Fruit fly (Drosophila melanogaster) whole organism, adult: ENCODE results near the gene CG10317.

Source experiments
- CG11617 ChIP-seq: fragments of 200-800 bp; sonication (Bioruptor generic); optimal IDR thresholded peaks from 2 replicates; lab custom pipeline; 2017; ENCODE audit warnings: mild to moderate bottlenecking, missing biosample characterization, missing genetic modification reagents, missing genetic modification characterization
- CG12768 ChIP-seq: fragments of 200-800 bp; sonication (Bioruptor generic); optimal IDR thresholded peaks from 2 replicates; lab custom pipeline; 2017; ENCODE audit warnings: missing biosample characterization, missing genetic modification characterization, mild to moderate bottlenecking, moderate library complexity, missing genetic modification reagents
- CG1620 ChIP-seq: fragments of 200-800 bp; sonication (Bioruptor generic); optimal IDR thresholded peaks from 2 replicates; lab custom pipeline; 2016; ENCODE audit warnings: missing biosample characterization, missing genetic modification characterization
- CG7045 ChIP-seq: fragments of 200-800 bp; sonication (Bioruptor generic); optimal IDR thresholded peaks from 2 replicates; lab custom pipeline; 2017; ENCODE audit warnings: missing biosample characterization, mild to moderate bottlenecking, missing genetic modification characterization
- CG7101 ChIP-seq: fragments of 200-800 bp; sonication (Bioruptor generic); optimal IDR thresholded peaks from 2 replicates; lab custom pipeline; 2018; ENCODE audit warnings: missing biosample characterization, mild to moderate bottlenecking, missing genetic modification characterization, moderate library complexity
- Crg-1 ChIP-seq: fragments of 200-800 bp; sonication (Bioruptor generic); optimal IDR thresholded peaks from 2 replicates; lab custom pipeline; 2016; ENCODE audit warnings: missing biosample characterization, missing genetic modification characterization
- Mnt ChIP-seq: fragments of 200-800 bp; sonication (Bioruptor generic); optimal IDR thresholded peaks from 2 replicates; lab custom pipeline; 2016; ENCODE audit warnings: missing biosample characterization, mild to moderate bottlenecking, missing genetic modification characterization
- cnc ChIP-seq, 2 experiments: fragments of >200 bp; optimal IDR thresholded peaks; 2 replicates each; lab custom pipeline; 2017
- kay ChIP-seq: fragments of 200-800 bp; sonication (Bioruptor generic); peaks from one replicate; lab custom pipeline; 2016; ENCODE audit warnings: missing biosample characterization, missing genetic modification characterization, borderline replicate concordance
- ovo ChIP-seq: fragments of 200-800 bp; sonication (Bioruptor generic); optimal IDR thresholded peaks from 2 replicates; lab custom pipeline; 2016; ENCODE audit warnings: missing biosample characterization, missing genetic modification characterization
- toe ChIP-seq: fragments of 200-800 bp; sonication (Bioruptor generic); optimal IDR thresholded peaks from 2 replicates; lab custom pipeline; 2016; ENCODE audit warnings: missing biosample characterization, missing genetic modification characterization

DNA sequence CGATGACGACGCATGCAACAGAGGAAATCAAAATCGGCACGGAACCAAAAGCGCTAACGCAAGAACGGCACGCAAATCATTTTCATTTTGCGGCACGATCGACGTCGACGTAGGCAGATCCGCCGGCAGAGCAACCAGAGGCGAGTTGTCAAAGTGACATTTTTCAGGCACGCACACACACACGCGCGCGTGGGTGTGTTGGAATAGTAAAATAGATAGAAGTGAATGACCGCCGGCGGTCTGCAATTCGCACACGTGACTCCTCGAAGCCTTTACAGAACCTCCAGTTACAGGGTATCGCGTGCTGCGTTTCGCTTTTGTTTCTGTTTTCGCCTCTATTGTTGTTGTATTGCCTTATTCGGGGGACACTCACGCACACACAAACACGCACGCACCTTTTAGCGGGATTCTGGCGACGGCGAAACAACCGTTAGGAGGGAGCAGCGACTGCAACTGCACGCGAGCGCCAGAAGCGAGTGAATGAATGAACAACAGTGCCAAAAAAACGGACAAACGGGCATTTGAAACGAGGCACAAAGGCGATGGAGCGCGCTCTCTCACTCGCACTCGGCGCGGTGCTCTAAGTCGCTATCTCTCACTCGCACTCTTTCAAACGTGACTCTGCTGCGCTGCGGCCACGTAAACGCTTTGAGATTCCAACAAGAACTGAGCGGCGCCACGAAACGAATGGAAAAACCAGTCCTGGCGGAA, 32.8 kb upstream of the CG10317 start, which contains the start of gene ss:
- TF ChIP-seq ovo (no peak), CG7101 (tag; lab: Kevin White, UChicago) (no peak), toe (GFP tag; lab: Kevin White, UChicago) (no peak), Crg-1 (no peak), CG11617 (GFP tag; lab: Kevin White, UChicago) (no peak), CG12768 (no peak), Mnt (no peak), CG1620 (GFP tag; lab: Kevin White, UChicago) (no peak), cnc (optimal IDR thresholded peaks at IDR 0.05; lab: Kevin White, UChicago) (no peak), kay (GFP tag; lab: Kevin White, UChicago) (no peak), CG7045 (GFP tag; lab: Kevin White, UChicago) (no peak)
